Worm (Caenorhabditis elegans) whole organism, L1 larva: Measurements from ENCODE around the gene ins-4.

Experiments
- C16A3.4 ChIP-seq: fragments of 150-350 bp; optimal IDR thresholded peaks from 2 replicates; lab custom pipeline; 2014; ENCODE audit warnings: missing biosample characterization, missing genetic modification characterization
- C34B4.2 ChIP-seq: sonication (generic microtip); optimal IDR thresholded peaks from 2 replicates; lab custom pipeline; 2017; ENCODE audit warnings: mild to moderate bottlenecking, missing genetic modification characterization, missing compliant biosample characterization
- alr-1 ChIP-seq: fragments of 200-800 bp; sonication (Bioruptor generic); optimal IDR thresholded peaks from 2 replicates; lab custom pipeline; 2018; ENCODE audit warnings: borderline replicate concordance, mild to moderate bottlenecking, missing genetic modification characterization, missing compliant biosample characterization
- aly-2 ChIP-seq: fragments of 150-350 bp; optimal IDR thresholded peaks from 2 replicates; lab custom pipeline; 2014; ENCODE audit warnings: missing biosample characterization, missing genetic modification characterization
- ceh-8 ChIP-seq: fragments of 200-800 bp; sonication (Bioruptor generic); optimal IDR thresholded peaks from 2 replicates; lab custom pipeline; 2018; ENCODE audit warnings: mild to moderate bottlenecking, missing genetic modification characterization, moderate library complexity, missing compliant biosample characterization
- ceh-82 ChIP-seq, 3 experiments: fragments of 150-350 bp in 1 of 3; sonication (generic microtip) in 2 of 3; optimal IDR thresholded peaks; 2 replicates each; lab custom pipeline; 2014 to 2017; ENCODE audit warnings: missing biosample characterization in 3 of 3, missing genetic modification characterization in 3 of 3
- ceh-90 ChIP-seq: sonication (generic microtip); optimal IDR thresholded peaks from 2 replicates; lab custom pipeline; 2016; ENCODE audit warnings: missing genetic modification characterization, missing compliant biosample characterization
- ces-1 ChIP-seq: fragments of 150-350 bp; optimal IDR thresholded peaks from 2 replicates; lab custom pipeline; 2014; ENCODE audit warnings: missing biosample characterization, missing genetic modification reagents, missing genetic modification characterization
- dpl-1 ChIP-seq, 3 experiments: fragments of 150-350 bp in 2 of 3; sonication (generic microtip) in 1 of 3; optimal IDR thresholded peaks; 2 replicates each; lab custom pipeline; 2014 to 2017; ENCODE audit warnings: missing biosample characterization in 3 of 3, missing genetic modification characterization in 3 of 3, missing genetic modification reagents in 3 of 3
- dsc-1 ChIP-seq: sonication (generic microtip); optimal IDR thresholded peaks from 2 replicates; lab custom pipeline; 2016; ENCODE audit warnings: mild to moderate bottlenecking, missing genetic modification characterization, missing compliant biosample characterization
- egl-13 ChIP-seq: sonication (generic microtip); optimal IDR thresholded peaks from 2 replicates; lab custom pipeline; 2016; ENCODE audit warnings: missing genotype, missing genetic modification reagents, missing genetic modification characterization, missing compliant biosample characterization
- egl-27 ChIP-seq, 2 experiments: fragments of 150-350 bp in 1 of 2; sonication (generic microtip); optimal IDR thresholded peaks; 3 replicates each; lab custom pipeline; 2017 to 2018; ENCODE audit warnings: missing biosample characterization in 2 of 2, missing genetic modification characterization in 2 of 2, missing genetic modification reagents in 2 of 2
- elt-2 ChIP-seq: sonication (generic microtip); optimal IDR thresholded peaks from 2 replicates; lab custom pipeline; 2016; ENCODE audit warnings: missing genetic modification characterization, mild to moderate bottlenecking, inconsistent platforms, missing compliant biosample characterization, missing genetic modification reagents
- fkh-10 ChIP-seq: sonication (generic microtip); optimal IDR thresholded peaks from 2 replicates; lab custom pipeline; 2017; ENCODE audit warnings: missing biosample characterization, missing genetic modification reagents, missing genetic modification characterization
- fkh-4 ChIP-seq: sonication (generic microtip); optimal IDR thresholded peaks from 2 replicates; lab custom pipeline; 2016; ENCODE audit warnings: missing compliant biosample characterization, missing genetic modification characterization, borderline replicate concordance
- fkh-8 ChIP-seq: sonication (generic microtip); optimal IDR thresholded peaks from 2 replicates; lab custom pipeline; 2016; ENCODE audit warnings: mild to moderate bottlenecking, missing genetic modification characterization, missing compliant biosample characterization
- hpl-2 ChIP-seq: fragments of 150-350 bp; optimal IDR thresholded peaks from 2 replicates; lab custom pipeline; 2014; ENCODE audit warnings: missing biosample characterization, missing genetic modification reagents, missing genetic modification characterization
- irx-1 ChIP-seq: sonication (generic microtip); optimal IDR thresholded peaks from 2 replicates; lab custom pipeline; 2016; ENCODE audit warnings: missing genetic modification characterization, missing compliant biosample characterization
- isw-1 ChIP-seq: fragments of 200-800 bp; sonication (Bioruptor generic); IDR thresholded peaks from 2 replicates; pipeline ENCODE4 v1.3.6; 2022; ENCODE audit warnings: missing genetic modification characterization, missing compliant biosample characterization
- lin-14 ChIP-seq: fragments of 200-800 bp; sonication (Bioruptor generic); optimal IDR thresholded peaks from 2 replicates; lab custom pipeline; 2018; ENCODE audit warnings: mild to moderate bottlenecking, missing genetic modification characterization, moderate library complexity, missing compliant biosample characterization
- lin-39 ChIP-seq: fragments of 150-350 bp; optimal IDR thresholded peaks from 2 replicates; lab custom pipeline; 2014; ENCODE audit warnings: missing biosample characterization, missing genetic modification reagents, missing genetic modification characterization
- lsy-2 ChIP-seq, 2 experiments: fragments of 150-350 bp; optimal IDR thresholded peaks; 2 replicates each; lab custom pipeline; 2014; ENCODE audit warnings: missing biosample characterization in 2 of 2, missing genetic modification characterization in 2 of 2
- mab-9 ChIP-seq: fragments of 200-800 bp; sonication (Bioruptor generic); IDR thresholded peaks from 2 replicates; pipeline ENCODE4 v1.3.6; 2022; ENCODE audit warnings: missing genetic modification reagents, missing genetic modification characterization, missing compliant biosample characterization
- mdl-1 ChIP-seq, 2 experiments: fragments of 150-350 bp; optimal IDR thresholded peaks; 2 replicates each; lab custom pipeline; 2014 to 2017; ENCODE audit warnings: missing biosample characterization in 2 of 2, missing genetic modification characterization in 2 of 2, inconsistent platforms in 1 of 2
- mep-1 ChIP-seq: fragments of 150-350 bp; optimal IDR thresholded peaks from 2 replicates; lab custom pipeline; 2014; ENCODE audit warnings: missing biosample characterization, missing genetic modification characterization
- nhr-11 ChIP-seq: fragments of 150-350 bp; optimal IDR thresholded peaks from 2 replicates; lab custom pipeline; 2014; ENCODE audit warnings: missing biosample characterization, missing genetic modification characterization
- nhr-19 ChIP-seq: fragments of 200-800 bp; sonication (Bioruptor generic); conservative IDR thresholded peaks from 2 replicates; pipeline ENCODE4 v1.3.6; 2022; ENCODE audit warnings: missing genetic modification characterization, missing compliant biosample characterization
- nhr-20 ChIP-seq: sonication (generic microtip); optimal IDR thresholded peaks from 2 replicates; lab custom pipeline; 2016; ENCODE audit warnings: mild to moderate bottlenecking, missing genetic modification characterization, missing compliant biosample characterization
- nhr-47 ChIP-seq: sonication (generic microtip); optimal IDR thresholded peaks from 2 replicates; lab custom pipeline; 2016; ENCODE audit warnings: mild to moderate bottlenecking, missing genetic modification characterization, moderate library complexity, missing compliant biosample characterization
- nhr-71 ChIP-seq: sonication (generic microtip); optimal IDR thresholded peaks from 2 replicates; lab custom pipeline; 2016; ENCODE audit warnings: mild to moderate bottlenecking, missing genetic modification characterization, moderate library complexity, missing compliant biosample characterization
- nhr-77 ChIP-seq: fragments of 150-350 bp; optimal IDR thresholded peaks from 2 replicates; lab custom pipeline; 2014; ENCODE audit warnings: missing biosample characterization, missing genetic modification characterization
- nhr-85 ChIP-seq: sonication (generic microtip); peaks from one replicate; lab custom pipeline; 2016; ENCODE audit warnings: missing genetic modification characterization, inconsistent platforms, missing compliant biosample characterization
- pax-3 ChIP-seq: fragments of 200-800 bp; sonication (Bioruptor generic); optimal IDR thresholded peaks from 2 replicates; lab custom pipeline; 2018; ENCODE audit warnings: mild to moderate bottlenecking, missing genetic modification characterization, moderate library complexity, missing compliant biosample characterization
- skn-1 ChIP-seq: fragments of 150-350 bp; optimal IDR thresholded peaks from 2 replicates; lab custom pipeline; 2014; ENCODE audit warnings: missing biosample characterization, missing genetic modification characterization
- sox-4 ChIP-seq: sonication (generic microtip); optimal IDR thresholded peaks from 2 replicates; lab custom pipeline; 2016; ENCODE audit warnings: missing genetic modification characterization, missing compliant biosample characterization
- tbx-2 ChIP-seq: sonication (generic microtip); optimal IDR thresholded peaks from 2 replicates; lab custom pipeline; 2016; ENCODE audit warnings: missing genetic modification characterization, missing compliant biosample characterization
- unc-86 ChIP-seq: sonication (generic microtip); optimal IDR thresholded peaks from 2 replicates; lab custom pipeline; 2016; ENCODE audit warnings: missing genetic modification characterization, missing compliant biosample characterization
- zag-1 ChIP-seq: fragments of 150-350 bp; optimal IDR thresholded peaks from 2 replicates; lab custom pipeline; 2014; ENCODE audit warnings: missing biosample characterization, missing genetic modification characterization
- zip-4 ChIP-seq: fragments of 200-800 bp; sonication (Bioruptor generic); optimal IDR thresholded peaks from 2 replicates; lab custom pipeline; 2018; ENCODE audit warnings: mild to moderate bottlenecking, missing genetic modification characterization, moderate library complexity, missing compliant biosample characterization
- ztf-4 ChIP-seq: fragments of 150-350 bp; optimal IDR thresholded peaks from 2 replicates; lab custom pipeline; 2014; ENCODE audit warnings: missing biosample characterization, missing genetic modification characterization

Gene ins-4

DNA sequence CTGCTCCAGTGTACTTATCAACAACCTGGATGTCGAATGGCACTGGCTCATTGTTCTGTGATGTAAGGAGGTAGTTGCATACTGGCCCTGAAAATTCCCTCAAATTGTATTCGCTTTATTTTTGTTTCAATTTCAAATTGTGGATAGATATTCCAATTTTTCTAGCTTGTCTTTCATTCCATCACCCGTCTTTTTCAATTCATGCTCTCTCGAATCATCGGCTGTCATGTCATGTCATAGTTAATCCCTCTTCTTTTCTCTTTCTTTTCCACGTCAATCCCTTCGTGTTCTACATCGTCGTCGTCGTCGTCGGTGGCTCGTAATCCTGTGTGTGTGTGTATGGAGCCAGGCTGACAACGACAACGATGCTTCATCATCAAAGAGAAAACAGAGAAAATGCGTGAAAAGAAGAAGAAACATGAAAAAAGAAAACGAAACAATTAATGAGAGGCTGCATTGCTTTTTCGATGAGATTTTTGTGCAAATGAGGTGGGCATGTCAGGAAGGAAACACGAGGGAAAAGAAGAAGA, 40.5 kb upstream of the ins-4 start:
- TF ChIP-seq egl-13 (tag; lab: Kevin White, UChicago) (peak; percentile 40), lsy-2 (tag; optimal IDR thresholded peaks at IDR 0.05; lab: Kevin White, UChicago) (peak in 1 of 2 experiments; percentile 29), pax-3 (tag; lab: Kevin White, UChicago) (peak; percentile 2), fkh-8 (peak; percentile 4), dsc-1 (tag; lab: Kevin White, UChicago) (peak; percentile 78), C34B4.2 (tag; lab: Kevin White, UChicago) (no peak), fkh-10 (peak; percentile 6), C16A3.4 (no peak), nhr-71 (tag; lab: Kevin White, UChicago) (peak; percentile 40), lin-14 (peak; percentile 74), unc-86 (tag; lab: Kevin White, UChicago) (peak; percentile 45), hpl-2 (GFP tag; lab: Kevin White, UChicago) (no peak), ztf-4 (tag; lab: Kevin White, UChicago) (peak; percentile 20), irx-1 (no peak), sox-4 (tag; lab: Kevin White, UChicago) (peak; percentile 4)

DNA sequence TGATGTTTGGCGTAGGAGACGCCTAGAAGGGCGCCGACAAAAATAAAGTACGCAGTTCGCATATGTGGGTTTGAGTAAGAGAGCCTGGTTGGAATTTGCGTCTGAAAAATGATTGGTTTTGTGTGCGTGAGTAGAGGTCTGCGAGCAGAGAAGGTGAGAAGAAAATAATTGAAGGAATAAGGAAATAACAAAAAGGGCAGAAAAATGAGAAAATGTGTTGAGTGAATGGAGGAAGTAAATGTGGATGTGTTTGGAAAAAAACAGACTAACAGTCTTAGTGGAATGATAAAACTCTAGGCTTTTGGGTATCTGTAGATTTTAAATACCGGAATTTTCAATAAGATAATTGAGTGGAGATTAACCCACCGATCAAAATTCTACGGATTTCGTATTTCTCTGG, 39.6 kb upstream of the ins-4 start, which contains the start of gene casy-1:
Gene casy-1 (minus strand): TSS at position 101 of the 400 bp plus-strand sequence.
- TF ChIP-seq mep-1 (tag; lab: Kevin White, UChicago) = no peak
- no peak for TF ChIP-seq nhr-77 (tag; lab: Kevin White, UChicago)
- no peak for TF ChIP-seq pax-3 (tag; lab: Kevin White, UChicago)
- no peak for TF ChIP-seq skn-1 (tag; lab: Kevin White, UChicago)
- TF ChIP-seq zip-4 = no peak
- no peak for TF ChIP-seq lin-39
- TF ChIP-seq ceh-90 = no peak
- TF ChIP-seq zag-1 (tag; lab: Kevin White, UChicago) = no peak
- TF ChIP-seq isw-1 = no peak
- TF ChIP-seq, all 84 proteins: peak for 0

DNA sequence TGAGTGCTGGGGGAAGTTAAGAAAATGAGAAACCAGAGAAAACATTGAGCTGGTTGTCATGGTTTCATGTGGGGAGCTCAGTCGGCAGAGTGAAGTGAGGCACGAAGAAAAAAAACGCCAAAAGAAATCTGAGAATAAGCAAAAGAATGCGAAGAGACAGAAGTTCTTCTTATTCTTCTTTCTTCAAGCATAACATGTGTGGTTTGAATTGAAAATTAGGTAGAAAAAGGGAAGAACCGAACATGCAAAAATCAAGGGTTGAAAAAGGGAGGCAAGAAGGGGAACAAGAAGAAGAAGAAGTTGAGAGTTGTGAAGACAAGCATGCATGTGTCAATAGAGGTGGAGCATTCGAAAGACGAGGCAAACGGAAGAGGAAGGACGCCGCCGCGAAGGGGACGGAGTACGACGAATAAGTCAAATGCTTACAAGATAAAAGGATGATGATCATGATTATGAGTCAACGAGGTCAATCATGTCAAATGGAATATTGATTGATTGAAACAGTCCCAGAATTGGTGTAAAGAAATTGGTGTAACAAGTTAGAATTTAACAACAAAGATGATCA, 38.3 kb upstream of the ins-4 start:
- TF ChIP-seq egl-27 (tag; optimal IDR thresholded peaks at IDR 0.05; lab: Kevin White, UChicago) (no peak), lin-14 (peak; percentile 28), aly-2 (tag; lab: Kevin White, UChicago) (no peak), nhr-19 (no peak), mdl-1 (tag; optimal IDR thresholded peaks at IDR 0.05; lab: Kevin White, UChicago) (no peak), mab-9 (GFP tag; lab: Robert Waterston, UW) (no peak), nhr-20 (tag; lab: Kevin White, UChicago) (no peak), nhr-11 (tag; lab: Kevin White, UChicago) (no peak), dpl-1 (GFP tag; optimal IDR thresholded peaks at IDR 0.05; lab: Kevin White, UChicago) (no peak), fkh-10 (peak; percentile 54), ceh-82 (tag; optimal IDR thresholded peaks at IDR 0.05; lab: Kevin White, UChicago) (no peak), nhr-47 (tag; lab: Kevin White, UChicago) (peak; percentile 9), ceh-8 (GFP tag; lab: Kevin White, UChicago) (no peak), ces-1 (no peak), fkh-4 (tag; lab: Kevin White, UChicago) (no peak), fkh-8 (peak; percentile 38), alr-1 (tag; lab: Kevin White, UChicago) (no peak), elt-2 (no peak), tbx-2 (tag; lab: Kevin White, UChicago) (no peak), nhr-85 (tag; lab: Kevin White, UChicago) (no peak)
